Fruit fly (Drosophila melanogaster) whole organism: Measurements from ENCODE around the gene CG10311.

Experiments
- CG8478 ChIP-seq: fragments of >200 bp; optimal IDR thresholded peaks from 2 replicates; lab custom pipeline; 2018; ENCODE audit warnings: inconsistent platforms
- Dll ChIP-seq: fragments of >200 bp; optimal IDR thresholded peaks from 2 replicates; lab custom pipeline; 2017
- EcR ChIP-seq, 2 experiments: fragments of >200 bp; optimal IDR thresholded peaks; 2 replicates each; lab custom pipeline; 2017; ENCODE audit warnings: missing biosample characterization in 2 of 2, missing genetic modification characterization in 2 of 2, missing genetic modification reagents in 2 of 2

DNA sequence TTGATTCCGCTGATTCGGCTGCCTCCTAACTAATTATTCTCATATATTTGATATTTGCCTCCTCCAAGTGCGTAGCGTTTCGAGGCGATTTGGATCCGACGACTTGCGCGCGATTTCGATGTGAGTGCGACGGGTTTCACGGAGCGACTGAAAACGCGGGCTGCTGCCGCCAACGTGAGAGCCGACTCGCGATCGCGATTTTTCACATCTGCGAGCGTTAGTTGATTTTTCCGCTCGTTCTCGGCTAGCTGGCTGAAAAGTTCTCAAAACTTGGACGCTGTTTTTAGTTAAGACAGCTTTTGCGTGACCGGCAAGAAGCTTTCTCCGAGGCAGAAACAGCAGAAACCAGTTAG lies at the start of gene CG10311:
- no peak for TF ChIP-seq EcR (GFP tag; optimal IDR thresholded peaks at IDR 0.05; lab: Kevin White, UChicago)
- no peak for TF ChIP-seq CG8478 (lab: Kevin White, UChicago)
- no peak for TF ChIP-seq Dll (lab: Kevin White, UChicago)
